Worm (Caenorhabditis elegans): ENCODE results near the gene bbs-5.

DNA sequence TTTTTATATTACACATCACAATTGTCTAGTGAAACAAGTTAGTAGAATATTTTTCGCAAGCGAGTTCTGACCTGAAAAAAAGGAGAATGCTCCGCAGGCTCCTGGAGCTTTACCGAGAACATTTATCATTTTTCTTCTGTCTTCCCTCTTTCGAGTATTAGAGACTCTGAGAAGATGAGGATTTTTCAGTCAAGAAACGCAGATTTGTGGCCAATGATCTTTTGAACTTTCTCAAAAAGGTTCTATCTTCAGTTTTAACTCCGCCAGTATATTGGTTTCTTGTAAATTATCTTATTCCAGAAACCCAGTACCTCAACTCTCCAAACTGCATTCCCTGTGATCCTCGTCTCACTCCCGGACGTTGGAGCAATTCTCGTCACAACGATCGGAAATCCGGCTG is 24.0 kb upstream of the bbs-5 start, which contains the start of gene K10G9.2:
- TF ChIP-seq ztf-29 (GFP tag; IDR thresholded peaks at IDR 0.05) (no peak), ref-1 (GFP tag; conservative IDR thresholded peaks at IDR 0.05) (no peak), klf-2 (GFP tag; conservative IDR thresholded peaks at IDR 0.05) (no peak)
